Fruit fly (Drosophila melanogaster) whole organism, embryonic: ENCODE data around the gene CG42542.
A peak's percentile ranks its signal among the peaks of the same experiment; 100 is the strongest.

Source experiments
- BEAF-32 ChIP-seq: fragments of 200-800 bp; sonication (Bioruptor generic); optimal IDR thresholded peaks from 3 replicates; lab custom pipeline; 2017; ENCODE audit warnings: missing biosample characterization, missing genetic modification characterization, mild to moderate bottlenecking, moderate library complexity, missing genetic modification reagents
- CG10274 ChIP-seq: fragments of 200-800 bp; sonication (Bioruptor generic); optimal IDR thresholded peaks from 3 replicates; lab custom pipeline; 2017; ENCODE audit warnings: missing biosample characterization, mild to moderate bottlenecking, missing genetic modification characterization
- CG10321 ChIP-seq: fragments of 200-800 bp; sonication (Bioruptor generic); IDR thresholded peaks from 2 replicates; pipeline ENCODE4 v1.3.6; 2022; ENCODE audit warnings: missing biosample characterization, missing genetic modification characterization
- CG11398 ChIP-seq: fragments of 200-800 bp; sonication (Bioruptor generic); optimal IDR thresholded peaks from 2 replicates; lab custom pipeline; 2016; ENCODE audit warnings: missing biosample characterization, missing genetic modification characterization
- CG11504 ChIP-seq: fragments of 200-800 bp; sonication (Bioruptor generic); optimal IDR thresholded peaks from 3 replicates; lab custom pipeline; 2019; ENCODE audit warnings: missing biosample characterization, mild to moderate bottlenecking, missing genetic modification characterization, moderate library complexity
- CG12104 ChIP-seq: fragments of 200-800 bp; sonication (Bioruptor generic); optimal IDR thresholded peaks from 3 replicates; lab custom pipeline; 2016; ENCODE audit warnings: missing biosample characterization, missing genetic modification characterization
- CG12155 ChIP-seq: fragments of 200-800 bp; sonication (Bioruptor generic); optimal IDR thresholded peaks from 3 replicates; lab custom pipeline; 2016; ENCODE audit warnings: missing biosample characterization, missing genetic modification characterization
- CG13296 ChIP-seq: fragments of 200-800 bp; sonication (Bioruptor generic); optimal IDR thresholded peaks from 3 replicates; lab custom pipeline; 2018; ENCODE audit warnings: missing biosample characterization, mild to moderate bottlenecking, missing genetic modification characterization
- CG14965 ChIP-seq: fragments of 200-800 bp; sonication (Bioruptor generic); optimal IDR thresholded peaks from 2 replicates; lab custom pipeline; 2016; ENCODE audit warnings: missing biosample characterization, missing genetic modification characterization, borderline replicate concordance
- CG1529 ChIP-seq: fragments of 200-800 bp; sonication (Bioruptor generic); optimal IDR thresholded peaks from 3 replicates; lab custom pipeline; 2018; ENCODE audit warnings: missing biosample characterization, missing genetic modification characterization
- CG1792 ChIP-seq: fragments of 200-800 bp; sonication (Bioruptor generic); optimal IDR thresholded peaks from 2 replicates; lab custom pipeline; 2016; ENCODE audit warnings: missing biosample characterization, missing genetic modification characterization
- CG2678 ChIP-seq: fragments of 200-800 bp; sonication (Bioruptor generic); optimal IDR thresholded peaks from 3 replicates; lab custom pipeline; 2019; ENCODE audit warnings: missing biosample characterization, mild to moderate bottlenecking, missing genetic modification characterization, moderate library complexity
- CG2889 ChIP-seq: fragments of 200-800 bp; sonication (Bioruptor generic); IDR thresholded peaks from 3 replicates; pipeline ENCODE4 v1.3.6; 2022; ENCODE audit warnings: missing biosample characterization, missing genetic modification characterization
- CG34422 ChIP-seq: fragments of 200-800 bp; sonication (Bioruptor generic); IDR thresholded peaks from 3 replicates; pipeline ENCODE4 v1.3.6; 2022; ENCODE audit warnings: missing biosample characterization, missing genetic modification characterization
- CG3847 ChIP-seq: fragments of 200-800 bp; sonication (Bioruptor generic); IDR thresholded peaks from 2 replicates; pipeline ENCODE4 v1.3.6; 2022; ENCODE audit warnings: missing biosample characterization, missing genetic modification characterization
- CG4424 ChIP-seq: fragments of 200-800 bp; sonication (Bioruptor generic); optimal IDR thresholded peaks from 3 replicates; lab custom pipeline; 2016; ENCODE audit warnings: missing biosample characterization, missing genetic modification characterization
- CG7372 ChIP-seq: fragments of 200-800 bp; sonication (Bioruptor generic); IDR thresholded peaks from 2 replicates; pipeline ENCODE4 v1.3.6; 2022; ENCODE audit warnings: missing biosample characterization, missing genetic modification characterization
- CG7963 ChIP-seq: fragments of 200-800 bp; sonication (Bioruptor generic); IDR thresholded peaks from 3 replicates; pipeline ENCODE4 v1.3.6; 2022; ENCODE audit warnings: missing biosample characterization, missing genetic modification characterization; ENCODE audit not compliant: partially characterized antibody
- CG7987 ChIP-seq: fragments of 200-800 bp; sonication (Bioruptor generic); optimal IDR thresholded peaks from 2 replicates; lab custom pipeline; 2018; ENCODE audit warnings: missing biosample characterization, mild to moderate bottlenecking, missing genetic modification characterization, moderate library complexity
- CG8359 ChIP-seq: fragments of 200-800 bp; sonication (Bioruptor generic); optimal IDR thresholded peaks from 2 replicates; lab custom pipeline; 2017; ENCODE audit warnings: missing biosample characterization, mild to moderate bottlenecking, missing genetic modification characterization, borderline replicate concordance
- CG9609 ChIP-seq: fragments of 200-800 bp; sonication (Bioruptor generic); optimal IDR thresholded peaks from 3 replicates; lab custom pipeline; 2016; ENCODE audit warnings: missing biosample characterization, missing genetic modification characterization
- CG9727 ChIP-seq: fragments of 200-800 bp; sonication (Bioruptor generic); optimal IDR thresholded peaks from 3 replicates; lab custom pipeline; 2017; ENCODE audit warnings: missing biosample characterization, mild to moderate bottlenecking, missing genetic modification characterization
- CG9817 ChIP-seq: fragments of 200-800 bp; sonication (Bioruptor generic); optimal IDR thresholded peaks from 2 replicates; lab custom pipeline; 2018; ENCODE audit warnings: missing biosample characterization, mild to moderate bottlenecking, missing genetic modification characterization, moderate library complexity
- D19B ChIP-seq: fragments of 200-800 bp; sonication (Bioruptor generic); optimal IDR thresholded peaks from 2 replicates; lab custom pipeline; 2017; ENCODE audit warnings: missing biosample characterization, mild to moderate bottlenecking, missing genetic modification characterization
- Dad ChIP-seq: fragments of 200-800 bp; sonication (Bioruptor generic); optimal IDR thresholded peaks from 3 replicates; lab custom pipeline; 2016; ENCODE audit warnings: missing biosample characterization, missing genetic modification characterization
- Gsc ChIP-seq: fragments of 200-800 bp; sonication (Bioruptor generic); IDR thresholded peaks from 2 replicates; pipeline ENCODE4 v1.3.6; 2022; ENCODE audit warnings: missing biosample characterization, missing genetic modification characterization
- Hr39 ChIP-seq: fragments of >200 bp; optimal IDR thresholded peaks from 2 replicates; lab custom pipeline; 2017
- Hr78 ChIP-seq, 2 experiments: fragments of 200-800 bp in 1 of 2; fragments of >200 bp in 1 of 2; sonication (Bioruptor generic) in 1 of 2; optimal IDR thresholded peaks; 2 replicates each; lab custom pipeline; 2017 to 2019; ENCODE audit warnings: missing biosample characterization in 2 of 2, missing genetic modification characterization in 2 of 2, mild to moderate bottlenecking in 1 of 2, moderate library complexity in 1 of 2
- MBD-R2 ChIP-seq: fragments of 200-800 bp; sonication (Bioruptor generic); IDR thresholded peaks from 2 replicates; pipeline ENCODE4 v1.3.6; 2022; ENCODE audit warnings: missing biosample characterization, missing genetic modification characterization
- NC2β ChIP-seq: fragments of 200-800 bp; sonication (Bioruptor generic); optimal IDR thresholded peaks from 2 replicates; lab custom pipeline; 2016; ENCODE audit warnings: missing biosample characterization, missing genetic modification characterization
- Nf-YB ChIP-seq: fragments of 200-800 bp; sonication (Bioruptor generic); optimal IDR thresholded peaks from 3 replicates; lab custom pipeline; 2019; ENCODE audit warnings: missing biosample characterization, mild to moderate bottlenecking, missing genetic modification characterization, moderate library complexity
- Optix ChIP-seq: fragments of 200-800 bp; sonication (Bioruptor generic); IDR thresholded peaks from 3 replicates; pipeline ENCODE4 v1.3.6; 2022; ENCODE audit warnings: missing biosample characterization, missing genetic modification characterization
- ara ChIP-seq: fragments of 200-800 bp; sonication (Bioruptor generic); IDR thresholded peaks from 2 replicates; pipeline ENCODE4 v1.3.6; 2022; ENCODE audit warnings: missing biosample characterization, missing genetic modification characterization
- az2 ChIP-seq: fragments of 200-800 bp; sonication (Bioruptor generic); optimal IDR thresholded peaks from 3 replicates; lab custom pipeline; 2016; ENCODE audit warnings: missing biosample characterization, missing genetic modification characterization
- corto ChIP-seq: fragments of 200-800 bp; sonication (Bioruptor generic); optimal IDR thresholded peaks from 2 replicates; lab custom pipeline; 2016; ENCODE audit warnings: missing biosample characterization, mild to moderate bottlenecking, missing genetic modification characterization, moderate library complexity
- fru ChIP-seq: fragments of >200 bp; optimal IDR thresholded peaks from 2 replicates; lab custom pipeline; 2017
- gfzf ChIP-seq: fragments of 200-800 bp; sonication (Bioruptor generic); optimal IDR thresholded peaks from 2 replicates; lab custom pipeline; 2016; ENCODE audit warnings: missing biosample characterization, mild to moderate bottlenecking, missing genetic modification characterization, moderate library complexity
- her ChIP-seq: fragments of 200-800 bp; sonication (Bioruptor generic); optimal IDR thresholded peaks from 2 replicates; lab custom pipeline; 2016; ENCODE audit warnings: missing biosample characterization, missing genetic modification characterization
- ind ChIP-seq: fragments of 200-800 bp; sonication (Bioruptor generic); optimal IDR thresholded peaks from 3 replicates; lab custom pipeline; 2016; ENCODE audit warnings: missing biosample characterization, missing genetic modification characterization
- insv ChIP-seq, 2 experiments: fragments of 200-800 bp; sonication (Bioruptor generic); optimal IDR thresholded peaks; 3 replicates each; lab custom pipeline; 2016 to 2018; ENCODE audit warnings: missing biosample characterization in 2 of 2, missing genetic modification characterization in 2 of 2
- jigr1 ChIP-seq: fragments of 200-800 bp; sonication (Bioruptor generic); IDR thresholded peaks from 3 replicates; pipeline ENCODE4 v1.3.6; 2022; ENCODE audit warnings: missing biosample characterization, missing genetic modification characterization
- nerfin-1 ChIP-seq: fragments of 200-800 bp; sonication (Bioruptor generic); optimal IDR thresholded peaks from 3 replicates; lab custom pipeline; 2019; ENCODE audit warnings: missing biosample characterization, mild to moderate bottlenecking, missing genetic modification characterization, moderate library complexity
- oc ChIP-seq: fragments of 200-800 bp; sonication (Bioruptor generic); optimal IDR thresholded peaks from 2 replicates; lab custom pipeline; 2018; ENCODE audit warnings: missing biosample characterization, mild to moderate bottlenecking, missing genetic modification characterization, moderate library complexity
- repo ChIP-seq: fragments of 200-800 bp; sonication (Bioruptor generic); optimal IDR thresholded peaks from 2 replicates; lab custom pipeline; 2016; ENCODE audit warnings: missing biosample characterization, missing genetic modification characterization
- sd ChIP-seq: fragments of 200-800 bp; sonication (Bioruptor generic); optimal IDR thresholded peaks from 3 replicates; lab custom pipeline; 2018; ENCODE audit warnings: missing biosample characterization, mild to moderate bottlenecking, missing genetic modification characterization, moderate library complexity
- toy ChIP-seq: fragments of 200-800 bp; sonication (Bioruptor generic); IDR thresholded peaks from 2 replicates; pipeline ENCODE4 v1.3.6; 2022; ENCODE audit warnings: missing biosample characterization, missing genetic modification characterization
- trh ChIP-seq: fragments of 200-800 bp; sonication (Bioruptor generic); optimal IDR thresholded peaks from 2 replicates; lab custom pipeline; 2016; ENCODE audit warnings: missing biosample characterization, missing genetic modification characterization
- tx ChIP-seq: fragments of 200-800 bp; sonication (Bioruptor generic); optimal IDR thresholded peaks from 2 replicates; lab custom pipeline; 2016; ENCODE audit warnings: missing biosample characterization, missing genetic modification characterization
- wdn ChIP-seq: fragments of 200-800 bp; sonication (Bioruptor generic); IDR thresholded peaks from 2 replicates; pipeline ENCODE4 v1.3.6; 2022; ENCODE audit warnings: missing biosample characterization, missing genetic modification characterization

The CG42542 gene

dm6 chr3R:15196134-15197034, at the start of gene CG42542, which contains the start of gene Kpc1 (continued):
- TF ChIP-seq her (GFP tag; lab: Kevin White, UChicago) = peak; percentile 76
- peak; percentile 58 for TF ChIP-seq trh (GFP tag; lab: Kevin White, UChicago)
- TF ChIP-seq repo (GFP tag; lab: Kevin White, UChicago) = peak; percentile 58
- TF ChIP-seq CG12155 (GFP tag; lab: Kevin White, UChicago) = peak; percentile 74
- TF ChIP-seq gfzf (GFP tag; lab: Kevin White, UChicago) = peak; percentile 23
- TF ChIP-seq toy (GFP tag; lab: Robert Waterston, UW) = no peak
- TF ChIP-seq CG10321 (GFP tag; lab: Robert Waterston, UW) = peak; percentile 86
- no peak for TF ChIP-seq CG10274 (GFP tag; lab: Kevin White, UChicago)
- peak; percentile 56 for TF ChIP-seq wdn (GFP tag; lab: Robert Waterston, UW)
- peak; percentile 83 for TF ChIP-seq MBD-R2 (GFP tag; lab: Robert Waterston, UW)
- no peak for TF ChIP-seq Gsc (GFP tag; lab: Robert Waterston, UW)
- TF ChIP-seq nerfin-1 (tag; lab: Kevin White, UChicago) = peak; percentile 40
- no peak for TF ChIP-seq CG14965 (GFP tag; lab: Kevin White, UChicago)
- TF ChIP-seq Nf-YB (GFP tag; lab: Kevin White, UChicago) = peak; percentile 34
- TF ChIP-seq Hr39 = no peak
- peak; percentile 95 for TF ChIP-seq BEAF-32 (GFP tag; lab: Kevin White, UChicago)
- TF ChIP-seq CG2889 (GFP tag; lab: Robert Waterston, UW) = no peak; the same call in 2 of the 3 replicates
- peak; percentile 59 for TF ChIP-seq CG4424 (GFP tag; lab: Kevin White, UChicago)
- peak; percentile 44 for TF ChIP-seq CG7372 (GFP tag; lab: Robert Waterston, UW)
- TF ChIP-seq CG1792 (GFP tag; lab: Kevin White, UChicago) = peak; percentile 43
- TF ChIP-seq jigr1 (GFP tag; lab: Robert Waterston, UW) = peak; percentile 52; the same call in 1 of the 3 replicates
- peak; percentile 77 for TF ChIP-seq az2 (GFP tag; lab: Kevin White, UChicago)
- peak in 1 of 2 experiments; percentile 29 for TF ChIP-seq insv (GFP tag; optimal IDR thresholded peaks at IDR 0.05; lab: Kevin White, UChicago)
- TF ChIP-seq oc (tag; lab: Kevin White, UChicago) = no peak
- peak; percentile 72 for TF ChIP-seq CG34422 (GFP tag; lab: Robert Waterston, UW)
- TF ChIP-seq CG7963 (GFP tag; lab: Robert Waterston, UW) = peak; percentile 28; the same call in 2 of the 3 replicates
- no peak for TF ChIP-seq CG11504
- no peak for TF ChIP-seq D19B
- TF ChIP-seq CG1529 = no peak
- no peak for TF ChIP-seq CG11398 (GFP tag; lab: Kevin White, UChicago)
- TF ChIP-seq CG12104 (GFP tag; lab: Kevin White, UChicago) = peak; percentile 58
- no peak for TF ChIP-seq fru (lab: Kevin White, UChicago)
- TF ChIP-seq CG3847 (GFP tag; lab: Robert Waterston, UW) = peak; percentile 79
- TF ChIP-seq CG13296 (GFP tag; lab: Kevin White, UChicago) = no peak
- peak; percentile 57; the same call in 1 of the 3 replicates for TF ChIP-seq Optix (GFP tag; lab: Robert Waterston, UW)
- TF ChIP-seq CG9609 (GFP tag; lab: Kevin White, UChicago) = peak; percentile 42
- TF ChIP-seq Hr78 (GFP tag; optimal IDR thresholded peaks at IDR 0.05; lab: Kevin White, UChicago) = no peak
- TF ChIP-seq corto = peak; percentile 35
- TF ChIP-seq CG8359 (GFP tag; lab: Kevin White, UChicago) = no peak
- peak; percentile 41 for TF ChIP-seq NC2β (GFP tag; lab: Kevin White, UChicago)
- peak; percentile 47 for TF ChIP-seq CG9817 (tag; lab: Kevin White, UChicago)
- TF ChIP-seq CG9727 = peak; percentile 73
- TF ChIP-seq tx (GFP tag; lab: Kevin White, UChicago) = peak; percentile 60
- TF ChIP-seq CG2678 (tag; lab: Kevin White, UChicago) = peak; percentile 3
- peak; percentile 58; the same call in 1 of the 2 replicates for TF ChIP-seq ara (GFP tag; lab: Robert Waterston, UW)
- TF ChIP-seq CG7987 = peak; percentile 54
- TF ChIP-seq ind (GFP tag; lab: Kevin White, UChicago) = peak; percentile 76
- TF ChIP-seq Dad = peak; percentile 50
- no peak for TF ChIP-seq sd (tag; lab: Kevin White, UChicago)
